Fruit fly (Drosophila melanogaster) whole organism, embryonic: ENCODE data around the gene Eip93F.

Experiments used
- Awh ChIP-seq: fragments of 200-800 bp; sonication (Bioruptor generic); IDR thresholded peaks from 2 replicates; pipeline ENCODE4, ENCODE4 v1.3.6; 2022; ENCODE audit warnings: missing biosample characterization, missing genetic modification characterization
- C15 ChIP-seq: fragments of 200-800 bp; sonication (Bioruptor generic); IDR thresholded peaks from 3 replicates; pipeline ENCODE4 v1.3.6; 2022; ENCODE audit warnings: missing biosample characterization, missing genetic modification characterization
- CG10654 ChIP-seq: fragments of 200-800 bp; sonication (Bioruptor generic); optimal IDR thresholded peaks from 2 replicates; lab custom pipeline; 2016; ENCODE audit warnings: missing biosample characterization, missing genetic modification characterization
- CG11723 ChIP-seq: fragments of 200-800 bp; sonication (Bioruptor generic); optimal IDR thresholded peaks from 2 replicates; lab custom pipeline; 2017; ENCODE audit warnings: missing biosample characterization, mild to moderate bottlenecking, missing genetic modification characterization
- CG13287 ChIP-seq: fragments of 200-800 bp; sonication (Bioruptor generic); IDR thresholded peaks from 2 replicates; pipeline ENCODE4 v1.3.6; 2022; ENCODE audit warnings: missing biosample characterization, missing genetic modification characterization; ENCODE audit not compliant: partially characterized antibody
- CG1529 ChIP-seq: fragments of 200-800 bp; sonication (Bioruptor generic); optimal IDR thresholded peaks from 3 replicates; lab custom pipeline; 2018; ENCODE audit warnings: missing biosample characterization, missing genetic modification characterization
- CG17912 ChIP-seq: fragments of 200-800 bp; sonication (Bioruptor generic); optimal IDR thresholded peaks from 2 replicates; lab custom pipeline; 2018; ENCODE audit warnings: missing biosample characterization, mild to moderate bottlenecking, missing genetic modification characterization
- CG18599 ChIP-seq: fragments of 200-800 bp; sonication (Bioruptor generic); optimal IDR thresholded peaks from 3 replicates; lab custom pipeline; 2017; ENCODE audit warnings: missing biosample characterization, missing genetic modification characterization, mild to moderate bottlenecking, moderate library complexity, missing genetic modification reagents
- CG18619 ChIP-seq: fragments of 200-800 bp; sonication (Bioruptor generic); optimal IDR thresholded peaks from 3 replicates; lab custom pipeline; 2017; ENCODE audit warnings: missing biosample characterization, mild to moderate bottlenecking, missing genetic modification characterization
- CG2129 ChIP-seq: fragments of 200-800 bp; sonication (Bioruptor generic); IDR thresholded peaks from 2 replicates; pipeline ENCODE4 v1.3.6; 2022; ENCODE audit warnings: missing biosample characterization, missing genetic modification characterization; ENCODE audit not compliant: partially characterized antibody
- CG2199 ChIP-seq: fragments of 200-800 bp; sonication (Bioruptor generic); IDR thresholded peaks from 3 replicates; pipeline ENCODE4 v1.3.6; 2022; ENCODE audit warnings: missing biosample characterization, missing genetic modification characterization
- CG2678 ChIP-seq: fragments of 200-800 bp; sonication (Bioruptor generic); optimal IDR thresholded peaks from 3 replicates; lab custom pipeline; 2019; ENCODE audit warnings: missing biosample characterization, mild to moderate bottlenecking, missing genetic modification characterization, moderate library complexity
- CG4360 ChIP-seq: fragments of 200-800 bp; sonication (Bioruptor generic); IDR thresholded peaks from 2 replicates; pipeline ENCODE4 v1.3.6; 2022; ENCODE audit warnings: missing biosample characterization, missing genetic modification characterization
- CG4617 ChIP-seq: fragments of 200-800 bp; sonication (Bioruptor generic); optimal IDR thresholded peaks from 3 replicates; lab custom pipeline; 2016; ENCODE audit warnings: missing biosample characterization, missing genetic modification characterization, borderline replicate concordance
- CG4730 ChIP-seq: fragments of 200-800 bp; sonication (Bioruptor generic); IDR thresholded peaks from 2 replicates; pipeline ENCODE4 v1.3.6; 2022; ENCODE audit warnings: missing biosample characterization, missing genetic modification characterization
- CG7372 ChIP-seq: fragments of 200-800 bp; sonication (Bioruptor generic); IDR thresholded peaks from 2 replicates; pipeline ENCODE4 v1.3.6; 2022; ENCODE audit warnings: missing biosample characterization, missing genetic modification characterization
- CG8281 ChIP-seq: fragments of 200-800 bp; sonication (Bioruptor generic); optimal IDR thresholded peaks from 2 replicates; lab custom pipeline; 2018; ENCODE audit warnings: missing biosample characterization, mild to moderate bottlenecking, missing genetic modification characterization, moderate library complexity
- CG9797 ChIP-seq: fragments of 200-800 bp; sonication (Bioruptor generic); optimal IDR thresholded peaks from 3 replicates; lab custom pipeline; 2018; ENCODE audit warnings: missing biosample characterization, mild to moderate bottlenecking, missing genetic modification characterization
- CHES-1-like ChIP-seq: fragments of 200-800 bp; sonication (Bioruptor generic); optimal IDR thresholded peaks from 2 replicates; lab custom pipeline; 2016; ENCODE audit warnings: missing biosample characterization, missing genetic modification characterization
- Fer1 ChIP-seq: fragments of 200-800 bp; sonication (Bioruptor generic); optimal IDR thresholded peaks from 2 replicates; lab custom pipeline; 2017; ENCODE audit warnings: missing biosample characterization, mild to moderate bottlenecking, missing genetic modification characterization
- HLH4C ChIP-seq: fragments of 200-800 bp; sonication (Bioruptor generic); IDR thresholded peaks from 3 replicates; pipeline ENCODE4 v1.3.6; 2022; ENCODE audit warnings: missing biosample characterization, missing genetic modification characterization; ENCODE audit not compliant: partially characterized antibody
- Hand ChIP-seq: fragments of 200-800 bp; sonication (Bioruptor generic); optimal IDR thresholded peaks from 2 replicates; lab custom pipeline; 2017; ENCODE audit warnings: mild to moderate bottlenecking, missing biosample characterization, missing genetic modification reagents, missing genetic modification characterization
- Jarid2 ChIP-seq: fragments of 200-800 bp; sonication (Bioruptor generic); optimal IDR thresholded peaks from 3 replicates; lab custom pipeline; 2017; ENCODE audit warnings: mild to moderate bottlenecking, missing biosample characterization, missing genetic modification reagents, missing genetic modification characterization
- MESR4 ChIP-seq: fragments of 200-800 bp; sonication (Bioruptor generic); optimal IDR thresholded peaks from 2 replicates; lab custom pipeline; 2018; ENCODE audit warnings: missing biosample characterization, mild to moderate bottlenecking, missing genetic modification characterization, moderate library complexity
- MTF-1 ChIP-seq: fragments of 200-800 bp; sonication (Bioruptor generic); optimal IDR thresholded peaks from 2 replicates; lab custom pipeline; 2018; ENCODE audit warnings: missing biosample characterization, mild to moderate bottlenecking, missing genetic modification characterization, borderline replicate concordance
- Mes4 ChIP-seq: fragments of 200-800 bp; sonication (Bioruptor generic); optimal IDR thresholded peaks from 2 replicates; lab custom pipeline; 2016; ENCODE audit warnings: missing biosample characterization, missing genetic modification characterization
- Optix ChIP-seq: fragments of 200-800 bp; sonication (Bioruptor generic); IDR thresholded peaks from 3 replicates; pipeline ENCODE4 v1.3.6; 2022; ENCODE audit warnings: missing biosample characterization, missing genetic modification characterization
- Sry-β ChIP-seq: fragments of 200-800 bp; sonication (Bioruptor generic); optimal IDR thresholded peaks from 2 replicates; lab custom pipeline; 2018; ENCODE audit warnings: missing biosample characterization, mild to moderate bottlenecking, missing genetic modification characterization, moderate library complexity
- Sry-δ ChIP-seq: fragments of 200-800 bp; sonication (Bioruptor generic); optimal IDR thresholded peaks from 2 replicates; lab custom pipeline; 2016; ENCODE audit warnings: missing biosample characterization, missing genetic modification characterization
- abd-A ChIP-seq: fragments of 200-800 bp; sonication (Bioruptor generic); optimal IDR thresholded peaks from 3 replicates; lab custom pipeline; 2019; ENCODE audit warnings: missing biosample characterization, mild to moderate bottlenecking, missing genetic modification characterization, moderate library complexity
- ase ChIP-seq: fragments of 200-800 bp; sonication (Bioruptor generic); IDR thresholded peaks from 3 replicates; pipeline ENCODE4 v1.3.6; 2022; ENCODE audit warnings: missing biosample characterization, missing genetic modification characterization
- btn ChIP-seq: fragments of 200-800 bp; sonication (Bioruptor generic); optimal IDR thresholded peaks from 2 replicates; lab custom pipeline; 2016; ENCODE audit warnings: missing biosample characterization, missing genetic modification characterization
- dimm ChIP-seq: fragments of 200-800 bp; sonication (Bioruptor generic); IDR thresholded peaks from 2 replicates; pipeline ENCODE4 v1.3.6; 2022; ENCODE audit warnings: missing biosample characterization, missing genetic modification characterization
- gcm2 ChIP-seq: fragments of 200-800 bp; sonication (Bioruptor generic); optimal IDR thresholded peaks from 2 replicates; lab custom pipeline; 2016; ENCODE audit warnings: missing biosample characterization, missing genetic modification characterization
- gfzf ChIP-seq: fragments of 200-800 bp; sonication (Bioruptor generic); optimal IDR thresholded peaks from 2 replicates; lab custom pipeline; 2016; ENCODE audit warnings: missing biosample characterization, mild to moderate bottlenecking, missing genetic modification characterization, moderate library complexity
- ham ChIP-seq: fragments of 200-800 bp; sonication (Bioruptor generic); IDR thresholded peaks from 2 replicates; pipeline ENCODE4 v1.3.6; 2022; ENCODE audit warnings: missing biosample characterization, missing genetic modification characterization
- jumu ChIP-seq: fragments of 200-800 bp; sonication (Bioruptor generic); optimal IDR thresholded peaks from 3 replicates; lab custom pipeline; 2016; ENCODE audit warnings: missing biosample characterization, missing genetic modification characterization
- klu ChIP-seq: fragments of 200-800 bp; sonication (Bioruptor generic); IDR thresholded peaks from 2 replicates; pipeline ENCODE4 v1.3.6; 2022; ENCODE audit warnings: missing biosample characterization, missing genetic modification characterization
- knrl ChIP-seq: fragments of 200-800 bp; sonication (Bioruptor generic); IDR thresholded peaks from 3 replicates; pipeline ENCODE4 v1.3.6; 2022; ENCODE audit warnings: missing biosample characterization, missing genetic modification characterization; ENCODE audit not compliant: partially characterized antibody
- mam ChIP-seq: fragments of 200-800 bp; sonication (Bioruptor generic); optimal IDR thresholded peaks from 3 replicates; lab custom pipeline; 2016; ENCODE audit warnings: missing biosample characterization, missing genetic modification characterization
- pnt ChIP-seq: fragments of 200-800 bp; sonication (Bioruptor generic); optimal IDR thresholded peaks from 3 replicates; lab custom pipeline; 2016; ENCODE audit warnings: missing biosample characterization, missing genetic modification characterization
- psq ChIP-seq: fragments of 200-800 bp; sonication (Bioruptor generic); optimal IDR thresholded peaks from 2 replicates; lab custom pipeline; 2017; ENCODE audit warnings: missing biosample characterization, missing genetic modification characterization
- scrt ChIP-seq: fragments of 200-800 bp; sonication (Bioruptor generic); optimal IDR thresholded peaks from 2 replicates; lab custom pipeline; 2018; ENCODE audit warnings: missing biosample characterization, mild to moderate bottlenecking, missing genetic modification characterization, moderate library complexity
- sd ChIP-seq: fragments of 200-800 bp; sonication (Bioruptor generic); optimal IDR thresholded peaks from 3 replicates; lab custom pipeline; 2018; ENCODE audit warnings: missing biosample characterization, mild to moderate bottlenecking, missing genetic modification characterization, moderate library complexity
- sens ChIP-seq: fragments of 200-800 bp; sonication (Bioruptor generic); peaks from one replicate; lab custom pipeline; 2016; ENCODE audit warnings: missing biosample characterization, missing genetic modification characterization
- sim ChIP-seq: fragments of 200-800 bp; sonication (Bioruptor generic); IDR thresholded peaks from 2 replicates; pipeline ENCODE4 v1.3.6; 2022; ENCODE audit warnings: missing biosample characterization, missing genetic modification characterization
- tap ChIP-seq: fragments of 200-800 bp; optimal IDR thresholded peaks from 3 replicates; lab custom pipeline; 2019; ENCODE audit warnings: missing biosample characterization, mild to moderate bottlenecking, missing genetic modification characterization, moderate library complexity
- tin ChIP-seq: fragments of 200-800 bp; sonication (Bioruptor generic); optimal IDR thresholded peaks from 3 replicates; lab custom pipeline; 2016; ENCODE audit warnings: missing biosample characterization, missing genetic modification characterization
- trem ChIP-seq: fragments of 200-800 bp; optimal IDR thresholded peaks from 3 replicates; lab custom pipeline; 2019; ENCODE audit warnings: missing biosample characterization, mild to moderate bottlenecking, missing genetic modification characterization, moderate library complexity
- usp ChIP-seq: fragments of >200 bp; optimal IDR thresholded peaks from 2 replicates; lab custom pipeline; 2017; ENCODE audit warnings: missing biosample characterization, missing genetic modification characterization
- wor ChIP-seq: fragments of 200-800 bp; sonication (Bioruptor generic); IDR thresholded peaks from 2 replicates; pipeline ENCODE4 v1.3.6; 2022; ENCODE audit warnings: missing biosample characterization, missing genetic modification characterization
- yki ChIP-seq: fragments of >200 bp; optimal IDR thresholded peaks from 3 replicates; lab custom pipeline; 2018

Eip93F gene

dm6 chr3R:22035552-22035951 is 86.6 kb downstream of the Eip93F start (continued):
- TF ChIP-seq CG4360 (GFP tag; lab: Robert Waterston, UW): no peak
- TF ChIP-seq CG4617: no peak
- no peak for TF ChIP-seq Awh (GFP tag; lab: Robert Waterston, UW)
- TF ChIP-seq scrt (GFP tag; lab: Kevin White, UChicago): no peak
- TF ChIP-seq sd (tag; lab: Kevin White, UChicago): no peak
- TF ChIP-seq CG1529: no peak
- no peak for TF ChIP-seq sim (GFP tag; lab: Robert Waterston, UW)
- TF ChIP-seq Fer1 (GFP tag; lab: Kevin White, UChicago): no peak
- TF ChIP-seq wor (GFP tag; lab: Robert Waterston, UW): no peak
- no peak for TF ChIP-seq CG4730 (GFP tag; lab: Robert Waterston, UW)
- no peak for TF ChIP-seq CG10654 (GFP tag; lab: Kevin White, UChicago)
- no peak for TF ChIP-seq abd-A (tag; lab: Kevin White, UChicago)
- no peak for TF ChIP-seq ham (GFP tag; lab: Robert Waterston, UW)
- TF ChIP-seq Sry-β (GFP tag; lab: Kevin White, UChicago): no peak
- TF ChIP-seq CHES-1-like (GFP tag; lab: Kevin White, UChicago): no peak
- no peak for TF ChIP-seq CG7372
- TF ChIP-seq gcm2 (GFP tag; lab: Kevin White, UChicago): no peak
- TF ChIP-seq MESR4: peak; percentile 35
- no peak for TF ChIP-seq Optix (GFP tag; lab: Robert Waterston, UW)
- no peak for TF ChIP-seq klu (GFP tag; lab: Robert Waterston, UW)
- no peak for TF ChIP-seq psq (GFP tag; lab: Kevin White, UChicago)
- TF ChIP-seq CG18599: no peak
- no peak for TF ChIP-seq C15
- no peak for TF ChIP-seq CG2678 (tag; lab: Kevin White, UChicago)
- TF ChIP-seq Sry-δ (GFP tag; lab: Kevin White, UChicago): peak; percentile 69
- no peak for TF ChIP-seq CG2199 (GFP tag; lab: Robert Waterston, UW)
- TF ChIP-seq gfzf: peak; percentile 66
- no peak for TF ChIP-seq CG11723
- peak; percentile 23 for TF ChIP-seq CG9797 (GFP tag; lab: Kevin White, UChicago)
- TF ChIP-seq yki: no peak
- no peak for TF ChIP-seq Hand (GFP tag; lab: Kevin White, UChicago)
- peak; percentile 43; the same call in 1 of the 2 replicates for TF ChIP-seq CG2129 (GFP tag; lab: Robert Waterston, UW)
- TF ChIP-seq ase (GFP tag; lab: Robert Waterston, UW): no peak
- no peak for TF ChIP-seq tap (tag; lab: Kevin White, UChicago)
- TF ChIP-seq usp (GFP tag; lab: Kevin White, UChicago): no peak
- no peak for TF ChIP-seq Jarid2 (GFP tag; lab: Kevin White, UChicago)
- TF ChIP-seq HLH4C (GFP tag; lab: Robert Waterston, UW): peak; percentile 78
- TF ChIP-seq mam (GFP tag; lab: Kevin White, UChicago): no peak
- peak; percentile 84 for TF ChIP-seq CG13287 (GFP tag; lab: Robert Waterston, UW)
- no peak for TF ChIP-seq dimm (GFP tag; lab: Robert Waterston, UW)
- TF ChIP-seq btn: no peak
- no peak for TF ChIP-seq tin (GFP tag; lab: Kevin White, UChicago)
- peak; percentile 24 for TF ChIP-seq trem (tag; lab: Kevin White, UChicago)
- peak; percentile 65 for TF ChIP-seq sens (GFP tag; lab: Kevin White, UChicago)
- TF ChIP-seq CG18619 (GFP tag; lab: Kevin White, UChicago): no peak
- TF ChIP-seq knrl (GFP tag; lab: Robert Waterston, UW): peak; percentile 75; the same call in 2 of the 3 replicates
- TF ChIP-seq MTF-1 (GFP tag; lab: Kevin White, UChicago): no peak
- TF ChIP-seq jumu (GFP tag; lab: Kevin White, UChicago): no peak
- TF ChIP-seq CG8281 (tag; lab: Kevin White, UChicago): no peak
- no peak for TF ChIP-seq pnt (GFP tag; lab: Kevin White, UChicago)
- no peak for TF ChIP-seq CG17912 (GFP tag; lab: Kevin White, UChicago)
- no peak for TF ChIP-seq Mes4 (GFP tag; lab: Kevin White, UChicago)
